Worm (Caenorhabditis elegans) whole organism, L2 larva: ENCODE data around the gene Y39A1C.1.

Experiments
- C34F6.9 ChIP-seq: fragments of 150-350 bp; optimal IDR thresholded peaks from 2 replicates; lab custom pipeline; 2014; ENCODE audit warnings: missing biosample characterization, missing genetic modification characterization
- F13H6.1 ChIP-seq: sonication (generic microtip); optimal IDR thresholded peaks from 2 replicates; lab custom pipeline; 2016; ENCODE audit warnings: missing genetic modification characterization, missing compliant biosample characterization
- R02D3.7 ChIP-seq: fragments of 150-350 bp; optimal IDR thresholded peaks from 2 replicates; lab custom pipeline; 2014; ENCODE audit warnings: missing biosample characterization, missing genetic modification characterization
- Y55F3AM.14 ChIP-seq: fragments of 200-800 bp; sonication (Bioruptor generic); optimal IDR thresholded peaks from 2 replicates; lab custom pipeline; 2018; ENCODE audit warnings: mild to moderate bottlenecking, missing genetic modification characterization, missing compliant biosample characterization
- ZK546.5 ChIP-seq: sonication (generic microtip); optimal IDR thresholded peaks from 2 replicates; lab custom pipeline; 2017; ENCODE audit warnings: missing biosample characterization, missing genetic modification characterization
- alr-1 ChIP-seq: fragments of 150-350 bp; optimal IDR thresholded peaks from 2 replicates; lab custom pipeline; 2014; ENCODE audit warnings: missing biosample characterization, missing genetic modification characterization
- ama-1 ChIP-seq: fragments of 150-350 bp; optimal IDR thresholded peaks from 2 replicates; lab custom pipeline; 2018; ENCODE audit warnings: inconsistent platforms
- blmp-1 ChIP-seq: sonication (generic microtip); optimal IDR thresholded peaks from 2 replicates; lab custom pipeline; 2017; ENCODE audit warnings: missing genetic modification characterization, mild to moderate bottlenecking, missing compliant biosample characterization, antibody characterized with exemption, moderate library complexity; ENCODE audit not compliant: insufficient read depth
- ceh-16 ChIP-seq: fragments of 150-350 bp; optimal IDR thresholded peaks from 2 replicates; lab custom pipeline; 2014; ENCODE audit warnings: missing biosample characterization, missing genetic modification characterization
- ceh-82 ChIP-seq: fragments of 150-350 bp; optimal IDR thresholded peaks from 2 replicates; lab custom pipeline; 2014; ENCODE audit warnings: missing biosample characterization, missing genetic modification characterization
- dmd-4 ChIP-seq: sonication (generic microtip); optimal IDR thresholded peaks from 2 replicates; lab custom pipeline; 2017; ENCODE audit warnings: missing biosample characterization, missing genetic modification characterization
- elt-1 ChIP-seq: fragments of 150-350 bp; optimal IDR thresholded peaks from 2 replicates; lab custom pipeline; 2014; ENCODE audit warnings: missing biosample characterization, missing genetic modification characterization
- gmeb-1 ChIP-seq: fragments of 150-350 bp; optimal IDR thresholded peaks from 2 replicates; lab custom pipeline; 2014; ENCODE audit warnings: missing biosample characterization, missing genetic modification characterization
- lin-11 ChIP-seq: fragments of 150-350 bp; sonication (generic microtip); optimal IDR thresholded peaks from 2 replicates; lab custom pipeline; 2014; ENCODE audit warnings: missing biosample characterization, missing genetic modification characterization, inconsistent platforms, mixed read lengths
- lin-13 ChIP-seq: fragments of 150-350 bp; optimal IDR thresholded peaks from 2 replicates; lab custom pipeline; 2014; ENCODE audit warnings: missing biosample characterization, missing genetic modification reagents, missing genetic modification characterization
- lsy-2 ChIP-seq, 2 experiments: fragments of 150-350 bp in 1 of 2; sonication (generic microtip) in 1 of 2; optimal IDR thresholded peaks; 2 replicates each; lab custom pipeline; 2014 to 2017; ENCODE audit warnings: missing biosample characterization in 2 of 2, missing genetic modification characterization in 2 of 2
- mab-5 ChIP-seq: fragments of 150-350 bp; optimal IDR thresholded peaks from 2 replicates; lab custom pipeline; 2014; ENCODE audit warnings: missing biosample characterization, missing genetic modification characterization
- mbf-1 ChIP-seq: sonication (generic microtip); optimal IDR thresholded peaks from 2 replicates; lab custom pipeline; 2017; ENCODE audit warnings: missing biosample characterization, missing genetic modification characterization
- mdl-1 ChIP-seq, 2 experiments: fragments of 150-350 bp in 1 of 2; sonication (generic microtip) in 1 of 2; optimal IDR thresholded peaks; 2 replicates each; lab custom pipeline; 2017; ENCODE audit warnings: missing biosample characterization in 2 of 2, missing genetic modification characterization in 2 of 2
- nhr-10 ChIP-seq: sonication (generic microtip); optimal IDR thresholded peaks from 2 replicates; lab custom pipeline; 2017; ENCODE audit warnings: missing biosample characterization, missing genetic modification characterization
- nhr-11 ChIP-seq: fragments of 150-350 bp; optimal IDR thresholded peaks from 2 replicates; lab custom pipeline; 2014; ENCODE audit warnings: missing biosample characterization, missing genetic modification characterization
- nhr-12 ChIP-seq: fragments of 150-350 bp; optimal IDR thresholded peaks from 2 replicates; lab custom pipeline; 2014; ENCODE audit warnings: missing biosample characterization, missing genetic modification characterization
- nhr-129 ChIP-seq: fragments of 150-350 bp; optimal IDR thresholded peaks from 2 replicates; lab custom pipeline; 2014; ENCODE audit warnings: missing biosample characterization, missing genetic modification characterization
- nhr-23 ChIP-seq: fragments of 150-350 bp; optimal IDR thresholded peaks from 2 replicates; lab custom pipeline; 2014; ENCODE audit warnings: missing biosample characterization, missing genetic modification reagents, missing genetic modification characterization
- nhr-237 ChIP-seq: fragments of 150-350 bp; optimal IDR thresholded peaks from 2 replicates; lab custom pipeline; 2014; ENCODE audit warnings: missing biosample characterization, missing genetic modification characterization
- nhr-77 ChIP-seq: fragments of 150-350 bp; optimal IDR thresholded peaks from 2 replicates; lab custom pipeline; 2014; ENCODE audit warnings: missing biosample characterization, missing genetic modification characterization
- peb-1 ChIP-seq: fragments of 150-350 bp; optimal IDR thresholded peaks from 2 replicates; lab custom pipeline; 2014; ENCODE audit warnings: missing biosample characterization, missing genetic modification characterization
- sem-4 ChIP-seq: fragments of 150-350 bp; optimal IDR thresholded peaks from 2 replicates; lab custom pipeline; 2014; ENCODE audit warnings: missing biosample characterization, missing genetic modification reagents, missing genetic modification characterization
- skn-1 ChIP-seq: sonication (generic microtip); optimal IDR thresholded peaks from 2 replicates; lab custom pipeline; 2017; ENCODE audit warnings: missing biosample characterization, missing genetic modification characterization
- sma-3 ChIP-seq: sonication (generic microtip); optimal IDR thresholded peaks from 2 replicates; lab custom pipeline; 2016; ENCODE audit warnings: missing genetic modification reagents, missing genetic modification characterization, missing compliant biosample characterization
- sma-9 ChIP-seq, 2 experiments: fragments of 150-350 bp in 1 of 2; sonication (generic microtip) in 1 of 2; optimal IDR thresholded peaks; 2 replicates each; lab custom pipeline; 2014 to 2016; ENCODE audit warnings: missing genetic modification characterization in 2 of 2, mild to moderate bottlenecking in 1 of 2, missing biosample characterization in 1 of 2, missing compliant biosample characterization in 1 of 2, missing genetic modification reagents in 1 of 2, moderate library complexity in 1 of 2
- snpc-4 ChIP-seq: fragments of 150-350 bp; optimal IDR thresholded peaks from 2 replicates; lab custom pipeline; 2014; ENCODE audit warnings: missing biosample characterization, missing genetic modification characterization
- unc-39 ChIP-seq: fragments of 150-350 bp; optimal IDR thresholded peaks from 2 replicates; lab custom pipeline; 2014; ENCODE audit warnings: missing biosample characterization, missing genetic modification characterization
- unc-55 ChIP-seq: fragments of 150-350 bp; sonication (generic microtip); optimal IDR thresholded peaks from 3 replicates; lab custom pipeline; 2014; ENCODE audit warnings: missing biosample characterization, missing genetic modification reagents, missing genetic modification characterization
- unc-62 ChIP-seq: fragments of 150-350 bp; optimal IDR thresholded peaks from 2 replicates; lab custom pipeline; 2014; ENCODE audit warnings: missing biosample characterization, missing genetic modification reagents, missing genetic modification characterization
- ztf-1 ChIP-seq: fragments of 200-800 bp; sonication (Bioruptor generic); conservative IDR thresholded peaks from 2 replicates; pipeline ENCODE4 v1.3.6; 2022; ENCODE audit warnings: missing genetic modification characterization, missing compliant biosample characterization
- ztf-11 ChIP-seq: sonication (generic microtip); optimal IDR thresholded peaks from 2 replicates; lab custom pipeline; 2017; ENCODE audit warnings: missing biosample characterization, missing genetic modification characterization
- ztf-4 ChIP-seq: fragments of 150-350 bp; optimal IDR thresholded peaks from 2 replicates; lab custom pipeline; 2014; ENCODE audit warnings: missing biosample characterization, missing genetic modification characterization

The Y39A1C.1 gene

ce11 chrIII:10869595-10869994 is 14.3 kb downstream of the Y39A1C.1 start:
- TF ChIP-seq nhr-237 (no peak), nhr-11 (tag; lab: Kevin White, UChicago) (no peak), Y55F3AM.14 (GFP tag; lab: Kevin White, UChicago) (no peak), dmd-4 (tag; lab: Kevin White, UChicago) (no peak), sma-3 (GFP tag; lab: Kevin White, UChicago) (no peak), lin-11 (tag; lab: Kevin White, UChicago) (no peak), ztf-11 (tag; lab: Kevin White, UChicago) (no peak), unc-62 (GFP tag; lab: Kevin White, UChicago) (no peak)

- no peak for TF ChIP-seq mab-5 (tag; lab: Kevin White, UChicago)
- no peak for TF ChIP-seq ceh-82 (tag; lab: Kevin White, UChicago)
- TF ChIP-seq ZK546.5 (tag; lab: Kevin White, UChicago): no peak
- no peak for TF ChIP-seq R02D3.7 (tag; lab: Kevin White, UChicago)
- no peak for TF ChIP-seq unc-55
- TF ChIP-seq mdl-1 (tag; optimal IDR thresholded peaks at IDR 0.05; lab: Kevin White, UChicago): no peak
- TF ChIP-seq elt-1 (tag; lab: Kevin White, UChicago): no peak
These were observed 14.9 kb downstream of the Y39A1C.1 start for ce11 chrIII:10870161-10870560.

ce11 chrIII:10870814-10871213 is 15.6 kb downstream of the Y39A1C.1 start:
- TF ChIP-seq C34F6.9 (tag; lab: Kevin White, UChicago): no peak
- no peak for TF ChIP-seq nhr-23
- no peak for TF ChIP-seq alr-1 (tag; lab: Kevin White, UChicago)
- TF ChIP-seq nhr-12 (tag; lab: Kevin White, UChicago): no peak
- no peak for TF ChIP-seq lsy-2 (tag; optimal IDR thresholded peaks at IDR 0.05; lab: Kevin White, UChicago)
- TF ChIP-seq sem-4 (tag; lab: Kevin White, UChicago): no peak
- TF ChIP-seq mdl-1 (tag; optimal IDR thresholded peaks at IDR 0.05; lab: Kevin White, UChicago): no peak
- no peak for TF ChIP-seq nhr-237
- no peak for TF ChIP-seq ztf-4 (tag; lab: Kevin White, UChicago)
- no peak for TF ChIP-seq sma-9 (GFP tag; optimal IDR thresholded peaks at IDR 0.05; lab: Kevin White, UChicago)
- TF ChIP-seq sma-9 (tag; optimal IDR thresholded peaks at IDR 0.05; lab: Kevin White, UChicago): no peak
- no peak for TF ChIP-seq unc-55
- no peak for TF ChIP-seq Y55F3AM.14 (GFP tag; lab: Kevin White, UChicago)
- TF ChIP-seq mbf-1 (tag; lab: Kevin White, UChicago): no peak
- TF ChIP-seq ceh-82 (tag; lab: Kevin White, UChicago): no peak
- no peak for TF ChIP-seq lin-13 (GFP tag; lab: Kevin White, UChicago)
- TF ChIP-seq ceh-16 (tag; lab: Kevin White, UChicago): no peak
- TF ChIP-seq ztf-1 (GFP tag; lab: Robert Waterston, UW): no peak
- TF ChIP-seq unc-62 (GFP tag; lab: Kevin White, UChicago): no peak
- TF ChIP-seq, all 48 proteins: peak for 0

- TF ChIP-seq ZK546.5 (tag; lab: Kevin White, UChicago): no peak
- no peak for TF ChIP-seq peb-1
- no peak for TF ChIP-seq nhr-10 (tag; lab: Kevin White, UChicago)
- no peak for TF ChIP-seq nhr-77 (tag; lab: Kevin White, UChicago)
- TF ChIP-seq ama-1: no peak
- TF ChIP-seq mab-5 (tag; lab: Kevin White, UChicago): no peak
- no peak for TF ChIP-seq gmeb-1
- TF ChIP-seq unc-39 (tag; lab: Kevin White, UChicago): no peak
- no peak for TF ChIP-seq skn-1 (tag; lab: Kevin White, UChicago)
- TF ChIP-seq blmp-1 (tag; lab: Kevin White, UChicago): no peak
- no peak for TF ChIP-seq snpc-4 (tag; lab: Kevin White, UChicago)
- TF ChIP-seq R02D3.7 (tag; lab: Kevin White, UChicago): no peak
- TF ChIP-seq lin-13 (GFP tag; lab: Kevin White, UChicago): no peak
- TF ChIP-seq F13H6.1 (tag; lab: Kevin White, UChicago): no peak
- TF ChIP-seq nhr-129 (tag; lab: Kevin White, UChicago): no peak
- no peak for TF ChIP-seq sem-4 (tag; lab: Kevin White, UChicago)
- TF ChIP-seq, all 48 proteins: peak for 0
These were observed 19.9 kb downstream of the Y39A1C.1 start, which contains the start of gene C44B9.2 for ce11 chrIII:10875132-10875531. TSS of gene C44B9.2 (plus strand) at chrIII:10875432.
